Fruit fly (Drosophila melanogaster) whole organism, embryonic: ENCODE results near the gene waw.

Source experiments
- Aef1 ChIP-seq: fragments of 200-800 bp; sonication (Bioruptor generic); IDR thresholded peaks from 3 replicates; pipeline ENCODE4 v1.3.6; 2022; ENCODE audit warnings: missing biosample characterization, missing genetic modification characterization
- CG11085 ChIP-seq: fragments of 200-800 bp; sonication (Bioruptor generic); IDR thresholded peaks from 2 replicates; pipeline ENCODE4 v1.3.6; 2022; ENCODE audit warnings: missing biosample characterization, missing genetic modification characterization
- CG11504 ChIP-seq: fragments of 200-800 bp; sonication (Bioruptor generic); optimal IDR thresholded peaks from 3 replicates; lab custom pipeline; 2019; ENCODE audit warnings: missing biosample characterization, mild to moderate bottlenecking, missing genetic modification characterization, moderate library complexity
- CG11695 ChIP-seq: fragments of 200-800 bp; sonication (Bioruptor generic); IDR thresholded peaks from 3 replicates; pipeline ENCODE4 v1.3.6; 2022; ENCODE audit warnings: missing biosample characterization, missing genetic modification characterization
- CG12236 ChIP-seq: fragments of 200-800 bp; sonication (Bioruptor generic); optimal IDR thresholded peaks from 2 replicates; lab custom pipeline; 2016; ENCODE audit warnings: missing biosample characterization, missing genetic modification characterization
- CG13624 ChIP-seq: fragments of 200-800 bp; sonication (Bioruptor generic); optimal IDR thresholded peaks from 2 replicates; lab custom pipeline; 2016; ENCODE audit warnings: missing biosample characterization, missing genetic modification characterization
- CG14050 ChIP-seq: fragments of 200-800 bp; sonication (Bioruptor generic); IDR thresholded peaks from 3 replicates; pipeline ENCODE4 v1.3.6; 2022; ENCODE audit warnings: missing biosample characterization, missing genetic modification characterization
- CG15601 ChIP-seq: fragments of 200-800 bp; sonication (Bioruptor generic); optimal IDR thresholded peaks from 3 replicates; lab custom pipeline; 2019; ENCODE audit warnings: missing biosample characterization, mild to moderate bottlenecking, missing genetic modification characterization, moderate library complexity
- CG17612 ChIP-seq: fragments of 200-800 bp; sonication (Bioruptor generic); IDR thresholded peaks from 2 replicates; pipeline ENCODE4 v1.3.6; 2022; ENCODE audit warnings: missing biosample characterization, missing genetic modification characterization
- CG18011 ChIP-seq: fragments of 200-800 bp; sonication (Bioruptor generic); optimal IDR thresholded peaks from 2 replicates; lab custom pipeline; 2017; ENCODE audit warnings: missing biosample characterization, missing genetic modification characterization, mild to moderate bottlenecking, moderate library complexity, missing genotype
- CG2712 ChIP-seq: fragments of 200-800 bp; optimal IDR thresholded peaks from 3 replicates; lab custom pipeline; 2019; ENCODE audit warnings: missing biosample characterization, mild to moderate bottlenecking, missing genetic modification characterization, moderate library complexity
- CG31441 ChIP-seq: fragments of 200-800 bp; sonication (Bioruptor generic); IDR thresholded peaks from 2 replicates; pipeline ENCODE4 v1.3.6; 2022; ENCODE audit warnings: missing biosample characterization, missing genetic modification characterization
- CG3281 ChIP-seq: fragments of 200-800 bp; sonication (Bioruptor generic); optimal IDR thresholded peaks from 3 replicates; lab custom pipeline; 2017; ENCODE audit warnings: missing biosample characterization, mild to moderate bottlenecking, missing genetic modification characterization
- CG33557 ChIP-seq: fragments of 200-800 bp; sonication (Bioruptor generic); optimal IDR thresholded peaks from 2 replicates; lab custom pipeline; 2019; ENCODE audit warnings: missing biosample characterization, mild to moderate bottlenecking, missing genetic modification characterization, moderate library complexity
- CG34376 ChIP-seq: fragments of 200-800 bp; sonication (Bioruptor generic); optimal IDR thresholded peaks from 2 replicates; lab custom pipeline; 2018; ENCODE audit warnings: missing biosample characterization, mild to moderate bottlenecking, missing genetic modification characterization
- CG6854 ChIP-seq: fragments of 200-800 bp; sonication (Bioruptor generic); optimal IDR thresholded peaks from 3 replicates; lab custom pipeline; 2017; ENCODE audit warnings: missing biosample characterization, mild to moderate bottlenecking, missing genetic modification characterization
- CG8478 ChIP-seq: fragments of >200 bp; optimal IDR thresholded peaks from 2 replicates; lab custom pipeline; 2018
- CG9215 ChIP-seq: fragments of 200-800 bp; sonication (Bioruptor generic); IDR thresholded peaks from 2 replicates; pipeline ENCODE4 v1.3.6; 2022; ENCODE audit warnings: missing biosample characterization, missing genetic modification characterization
- D19B ChIP-seq: fragments of 200-800 bp; sonication (Bioruptor generic); optimal IDR thresholded peaks from 2 replicates; lab custom pipeline; 2017; ENCODE audit warnings: missing biosample characterization, mild to moderate bottlenecking, missing genetic modification characterization
- Dip3 ChIP-seq: fragments of 200-800 bp; sonication (Bioruptor generic); optimal IDR thresholded peaks from 3 replicates; lab custom pipeline; 2016; ENCODE audit warnings: missing biosample characterization, missing genetic modification characterization
- Drgx ChIP-seq: fragments of 200-800 bp; sonication (Bioruptor generic); IDR thresholded peaks from 2 replicates; pipeline ENCODE4 v1.3.6; 2022; ENCODE audit warnings: missing biosample characterization, missing genetic modification characterization
- HLH3B ChIP-seq: fragments of 200-800 bp; sonication (Bioruptor generic); IDR thresholded peaks from 2 replicates; pipeline ENCODE4 v1.3.6; 2022; ENCODE audit warnings: missing biosample characterization, missing genetic modification characterization
- HLH4C ChIP-seq: fragments of 200-800 bp; sonication (Bioruptor generic); IDR thresholded peaks from 3 replicates; pipeline ENCODE4 v1.3.6; 2022; ENCODE audit warnings: missing biosample characterization, missing genetic modification characterization; ENCODE audit not compliant: partially characterized antibody
- HmgZ ChIP-seq: fragments of 200-800 bp; sonication (Bioruptor generic); optimal IDR thresholded peaks from 2 replicates; lab custom pipeline; 2018; ENCODE audit warnings: missing biosample characterization, mild to moderate bottlenecking, missing genetic modification characterization
- Hmx ChIP-seq: fragments of 200-800 bp; sonication (Bioruptor generic); optimal IDR thresholded peaks from 2 replicates; lab custom pipeline; 2016; ENCODE audit warnings: missing biosample characterization, missing genetic modification characterization
- Hr3 ChIP-seq: fragments of 200-800 bp; sonication (Bioruptor generic); optimal IDR thresholded peaks from 3 replicates; lab custom pipeline; 2016; ENCODE audit warnings: missing biosample characterization, missing genetic modification characterization
- MBD-R2 ChIP-seq: fragments of 200-800 bp; sonication (Bioruptor generic); IDR thresholded peaks from 2 replicates; pipeline ENCODE4 v1.3.6; 2022; ENCODE audit warnings: missing biosample characterization, missing genetic modification characterization
- Mes4 ChIP-seq: fragments of 200-800 bp; sonication (Bioruptor generic); optimal IDR thresholded peaks from 2 replicates; lab custom pipeline; 2016; ENCODE audit warnings: missing biosample characterization, missing genetic modification characterization
- Opbp ChIP-seq: fragments of 200-800 bp; sonication (Bioruptor generic); IDR thresholded peaks from 3 replicates; pipeline ENCODE4 v1.3.6; 2022; ENCODE audit warnings: missing biosample characterization, missing genetic modification characterization; ENCODE audit not compliant: partially characterized antibody
- Ptx1 ChIP-seq: fragments of 200-800 bp; sonication (Bioruptor generic); IDR thresholded peaks from 2 replicates; pipeline ENCODE4 v1.3.6; 2022; ENCODE audit warnings: missing biosample characterization, missing genetic modification characterization
- ap ChIP-seq: fragments of 200-800 bp; sonication (Bioruptor generic); IDR thresholded peaks from 2 replicates; pipeline ENCODE4 v1.3.6; 2022; ENCODE audit warnings: missing biosample characterization, missing genetic modification characterization
- ara ChIP-seq: fragments of 200-800 bp; sonication (Bioruptor generic); IDR thresholded peaks from 2 replicates; pipeline ENCODE4 v1.3.6; 2022; ENCODE audit warnings: missing biosample characterization, missing genetic modification characterization
- ase ChIP-seq: fragments of 200-800 bp; sonication (Bioruptor generic); IDR thresholded peaks from 3 replicates; pipeline ENCODE4 v1.3.6; 2022; ENCODE audit warnings: missing biosample characterization, missing genetic modification characterization
- az2 ChIP-seq: fragments of 200-800 bp; sonication (Bioruptor generic); optimal IDR thresholded peaks from 3 replicates; lab custom pipeline; 2016; ENCODE audit warnings: missing biosample characterization, missing genetic modification characterization
- bigmax ChIP-seq: fragments of 200-800 bp; sonication (Bioruptor generic); optimal IDR thresholded peaks from 2 replicates; lab custom pipeline; 2018; ENCODE audit warnings: missing biosample characterization, mild to moderate bottlenecking, missing genetic modification characterization
- caup ChIP-seq: fragments of 200-800 bp; sonication (Bioruptor generic); optimal IDR thresholded peaks from 3 replicates; lab custom pipeline; 2017; ENCODE audit warnings: missing biosample characterization, mild to moderate bottlenecking, missing genetic modification characterization, moderate library complexity; ENCODE audit not compliant: severe bottlenecking
- cg ChIP-seq: fragments of 200-800 bp; sonication (Bioruptor generic); optimal IDR thresholded peaks from 3 replicates; lab custom pipeline; 2019; ENCODE audit warnings: missing biosample characterization, mild to moderate bottlenecking, missing genetic modification characterization, moderate library complexity
- danr ChIP-seq: fragments of 200-800 bp; sonication (Bioruptor generic); IDR thresholded peaks from 2 replicates; pipeline ENCODE4 v1.3.6; 2022; ENCODE audit warnings: missing biosample characterization, missing genetic modification characterization
- dmrt11E ChIP-seq: fragments of 200-800 bp; sonication (Bioruptor generic); optimal IDR thresholded peaks from 3 replicates; lab custom pipeline; 2018; ENCODE audit warnings: missing biosample characterization, mild to moderate bottlenecking, missing genetic modification characterization, moderate library complexity
- fd102C ChIP-seq: fragments of 200-800 bp; sonication (Bioruptor generic); optimal IDR thresholded peaks from 2 replicates; lab custom pipeline; 2018; ENCODE audit warnings: missing biosample characterization, mild to moderate bottlenecking, missing genetic modification characterization, moderate library complexity
- fd96Cb ChIP-seq: fragments of 200-800 bp; sonication (Bioruptor generic); optimal IDR thresholded peaks from 2 replicates; lab custom pipeline; 2018; ENCODE audit warnings: missing biosample characterization, mild to moderate bottlenecking, missing genetic modification characterization, moderate library complexity
- gcm ChIP-seq: fragments of 200-800 bp; sonication (Bioruptor generic); optimal IDR thresholded peaks from 2 replicates; lab custom pipeline; 2019; ENCODE audit warnings: missing biosample characterization, mild to moderate bottlenecking, missing genetic modification characterization, moderate library complexity
- lab ChIP-seq: fragments of 200-800 bp; sonication (Bioruptor generic); optimal IDR thresholded peaks from 3 replicates; lab custom pipeline; 2017; ENCODE audit warnings: missing biosample characterization, missing genetic modification characterization, mild to moderate bottlenecking, moderate library complexity, missing genetic modification reagents
- salm ChIP-seq: fragments of 200-800 bp; sonication (Bioruptor generic); optimal IDR thresholded peaks from 2 replicates; lab custom pipeline; 2018; ENCODE audit warnings: missing biosample characterization, mild to moderate bottlenecking, missing genetic modification characterization
- sc ChIP-seq, 3 experiments: fragments of >200 bp in 2 of 3; fragments of 200-800 bp in 1 of 3; sonication (Bioruptor generic) in 1 of 3; optimal IDR thresholded peaks; 2 replicates in 2 of 3; 3 replicates in 1 of 3; lab custom pipeline; 2017; ENCODE audit warnings: mild to moderate bottlenecking in 1 of 3, missing biosample characterization in 1 of 3, missing genetic modification characterization in 1 of 3, missing genetic modification reagents in 1 of 3
- seq ChIP-seq: fragments of 200-800 bp; sonication (Bioruptor generic); IDR thresholded peaks from 2 replicates; pipeline ENCODE4 v1.3.6; 2022; ENCODE audit warnings: missing biosample characterization, missing genetic modification characterization
- sna ChIP-seq: fragments of 200-800 bp; sonication (Bioruptor generic); IDR thresholded peaks from 2 replicates; pipeline ENCODE4 v1.3.6; 2022; ENCODE audit warnings: missing biosample characterization, missing genetic modification characterization; ENCODE audit not compliant: partially characterized antibody
- ssp ChIP-seq: fragments of 200-800 bp; sonication (Bioruptor generic); IDR thresholded peaks from 2 replicates; pipeline ENCODE4 v1.3.6; 2022; ENCODE audit warnings: missing biosample characterization, missing genetic modification characterization
- unpg ChIP-seq: fragments of 200-800 bp; sonication (Bioruptor generic); optimal IDR thresholded peaks from 3 replicates; lab custom pipeline; 2018; ENCODE audit warnings: missing biosample characterization, mild to moderate bottlenecking, missing genetic modification characterization, moderate library complexity
- zfh1 ChIP-seq: fragments of 200-800 bp; sonication (Bioruptor generic); IDR thresholded peaks from 3 replicates; pipeline ENCODE4 v1.3.6; 2022; ENCODE audit warnings: missing biosample characterization, missing genetic modification characterization

The waw gene

dm6 chrX:21345036-21345500 lies 17.8 kb upstream of the waw start, which contains the start of gene dod (continued):
- TF ChIP-seq CG12236 (GFP tag; lab: Kevin White, UChicago) (no peak), Ptx1 (GFP tag; lab: Robert Waterston, UW) (peak; percentile 61), D19B (GFP tag; lab: Kevin White, UChicago) (no peak), CG11504 (no peak), HLH4C (GFP tag; lab: Robert Waterston, UW) (peak; percentile 59), zfh1 (GFP tag; lab: Robert Waterston, UW) (peak; percentile 59; the same call in 2 of the 3 replicates), fd96Cb (tag; lab: Kevin White, UChicago) (no peak), Dip3 (GFP tag; lab: Kevin White, UChicago) (peak; percentile 32), Mes4 (GFP tag; lab: Kevin White, UChicago) (no peak), bigmax (GFP tag; lab: Kevin White, UChicago) (peak; percentile 55), unpg (peak; percentile 55), MBD-R2 (GFP tag; lab: Robert Waterston, UW) (peak; percentile 98), caup (GFP tag; lab: Kevin White, UChicago) (peak; percentile 24), CG2712 (tag; lab: Kevin White, UChicago) (peak; percentile 48), CG18011 (GFP tag; lab: Kevin White, UChicago) (peak; percentile 10), CG13624 (peak; percentile 61), Opbp (GFP tag; lab: Robert Waterston, UW) (peak; percentile 81), seq (GFP tag; lab: Robert Waterston, UW) (no peak; the same call in 1 of the 2 replicates), ara (GFP tag; lab: Robert Waterston, UW) (peak; percentile 39; the same call in 1 of the 2 replicates), CG31441 (GFP tag; lab: Robert Waterston, UW) (no peak; the same call in 1 of the 2 replicates), Aef1 (GFP tag; lab: Robert Waterston, UW) (no peak), salm (tag; lab: Kevin White, UChicago) (no peak), sna (GFP tag; lab: Robert Waterston, UW) (peak; percentile 68), Hmx (GFP tag; lab: Kevin White, UChicago) (no peak), danr (GFP tag; lab: Robert Waterston, UW) (no peak), ase (GFP tag; lab: Robert Waterston, UW) (no peak), CG9215 (GFP tag; lab: Robert Waterston, UW) (peak; percentile 30; the same call in 1 of the 2 replicates), dmrt11E (tag; lab: Kevin White, UChicago) (no peak), Drgx (peak; percentile 60), ssp (no peak), ap (GFP tag; lab: Robert Waterston, UW) (no peak), CG17612 (GFP tag; lab: Robert Waterston, UW) (no peak), lab (no peak), CG8478 (no peak), az2 (GFP tag; lab: Kevin White, UChicago) (peak; percentile 53), CG34376 (peak; percentile 54), CG11695 (GFP tag; lab: Robert Waterston, UW) (peak; percentile 46; the same call in 2 of the 3 replicates), HmgZ (tag; lab: Kevin White, UChicago) (peak; percentile 62), cg (GFP tag; lab: Kevin White, UChicago) (no peak), HLH3B (GFP tag; lab: Robert Waterston, UW) (no peak), sc (optimal IDR thresholded peaks at IDR 0.05; lab: Kevin White, UChicago) (no peak), sc (GFP tag; optimal IDR thresholded peaks at IDR 0.05; lab: Kevin White, UChicago) (no peak), CG15601 (peak; percentile 49), fd102C (GFP tag; lab: Kevin White, UChicago) (no peak), CG3281 (GFP tag; lab: Kevin White, UChicago) (peak; percentile 49), CG6854 (peak; percentile 33), CG33557 (no peak), CG14050 (0 out of 3 replicates have a peak, but pooled peaks have one; percentile 14), Hr3 (peak; percentile 44), CG11085 (GFP tag; lab: Robert Waterston, UW) (peak; percentile 34; the same call in 1 of the 2 replicates), gcm (peak; percentile 11)
